Worm (Caenorhabditis elegans) whole organism, early embryonic: ENCODE results near the gene F58F9.4.

ENCODE experiments used
- B0310.2 ChIP-seq: sonication (generic microtip); optimal IDR thresholded peaks from 2 replicates; lab custom pipeline; 2016; ENCODE audit warnings: mild to moderate bottlenecking, missing genetic modification characterization, missing compliant biosample characterization
- aly-1 ChIP-seq: sonication (generic microtip); optimal IDR thresholded peaks from 2 replicates; lab custom pipeline; 2016; ENCODE audit warnings: missing genetic modification characterization, missing compliant biosample characterization
- ama-1 ChIP-seq: fragments of 150-350 bp; optimal IDR thresholded peaks from 2 replicates; lab custom pipeline; 2014
- ceh-13 ChIP-seq: fragments of 200-800 bp; sonication (Bioruptor generic); optimal IDR thresholded peaks from 2 replicates; lab custom pipeline; 2018; ENCODE audit warnings: mild to moderate bottlenecking, missing genetic modification characterization, missing compliant biosample characterization
- ceh-36 ChIP-seq: sonication (generic microtip); optimal IDR thresholded peaks from 2 replicates; lab custom pipeline; 2016; ENCODE audit warnings: missing genetic modification characterization, inconsistent platforms, missing compliant biosample characterization
- flt-1 ChIP-seq: fragments of 200-800 bp; sonication (Bioruptor generic); IDR thresholded peaks from 2 replicates; pipeline ENCODE4 v1.3.6; 2022; ENCODE audit warnings: missing genetic modification characterization, missing compliant biosample characterization
- hmbx-1 ChIP-seq: sonication (generic microtip); optimal IDR thresholded peaks from 2 replicates; lab custom pipeline; 2016; ENCODE audit warnings: mild to moderate bottlenecking, missing genetic modification characterization, missing compliant biosample characterization
- hmg-4 ChIP-seq: fragments of 200-800 bp; sonication (Bioruptor generic); optimal IDR thresholded peaks from 2 replicates; lab custom pipeline; 2018; ENCODE audit warnings: mild to moderate bottlenecking, missing genetic modification characterization, missing compliant biosample characterization
- pes-1 ChIP-seq: fragments of 200-800 bp; sonication (Bioruptor generic); IDR thresholded peaks from 2 replicates; pipeline ENCODE4 v1.3.6; 2022; ENCODE audit warnings: missing genetic modification reagents, missing genetic modification characterization, missing compliant biosample characterization
- sea-1 ChIP-seq: fragments of 200-800 bp; sonication (Bioruptor generic); conservative IDR thresholded peaks from 2 replicates; pipeline ENCODE4 v1.3.6; 2022; ENCODE audit warnings: missing genetic modification characterization, missing compliant biosample characterization
- tbx-11 ChIP-seq: fragments of 200-800 bp; sonication (Bioruptor generic); IDR thresholded peaks from 2 replicates; pipeline ENCODE4 v1.3.6; 2022; ENCODE audit warnings: missing genetic modification characterization, missing compliant biosample characterization
- tra-4 ChIP-seq: sonication (generic microtip); optimal IDR thresholded peaks from 2 replicates; lab custom pipeline; 2017; ENCODE audit warnings: missing genetic modification characterization, missing compliant biosample characterization

- TF ChIP-seq ama-1 (lab: Kevin White, UChicago): no peak
- TF ChIP-seq aly-1 (tag; lab: Kevin White, UChicago): no peak
- TF ChIP-seq pes-1 (GFP tag; lab: Robert Waterston, UW): no peak
- no peak for TF ChIP-seq hmbx-1 (tag; lab: Kevin White, UChicago)
- TF ChIP-seq flt-1 (GFP tag; lab: Robert Waterston, UW): no peak
- no peak for TF ChIP-seq ceh-36 (tag; lab: Kevin White, UChicago)
- TF ChIP-seq B0310.2 (tag; lab: Kevin White, UChicago): no peak
- no peak for TF ChIP-seq ceh-13 (GFP tag; lab: Kevin White, UChicago)
- TF ChIP-seq hmg-4 (GFP tag; lab: Kevin White, UChicago): no peak
- TF ChIP-seq sea-1: no peak
- TF ChIP-seq tra-4 (tag; lab: Kevin White, UChicago): no peak
- TF ChIP-seq tbx-11 (GFP tag; lab: Robert Waterston, UW): no peak
Observed at ce11 chrIV:6269346-6269745, 38.5 kb downstream of the F58F9.4 start, which contains the start of gene srv-30.
